Worm (Caenorhabditis elegans) whole organism, L2 larva: ENCODE results near the gene ZK666.11.

Source experiments
- ZK546.5 ChIP-seq: sonication (generic microtip); optimal IDR thresholded peaks from 2 replicates; lab custom pipeline; 2017; ENCODE audit warnings: missing biosample characterization, missing genetic modification characterization
- alr-1 ChIP-seq: fragments of 150-350 bp; optimal IDR thresholded peaks from 2 replicates; lab custom pipeline; 2014; ENCODE audit warnings: missing biosample characterization, missing genetic modification characterization
- aly-2 ChIP-seq: fragments of 150-350 bp; optimal IDR thresholded peaks from 2 replicates; lab custom pipeline; 2014; ENCODE audit warnings: missing biosample characterization, missing genetic modification characterization
- blmp-1 ChIP-seq: sonication (generic microtip); optimal IDR thresholded peaks from 2 replicates; lab custom pipeline; 2017; ENCODE audit warnings: missing genetic modification characterization, mild to moderate bottlenecking, missing compliant biosample characterization, antibody characterized with exemption, moderate library complexity; ENCODE audit not compliant: insufficient read depth
- ceh-82 ChIP-seq: fragments of 150-350 bp; optimal IDR thresholded peaks from 2 replicates; lab custom pipeline; 2014; ENCODE audit warnings: missing biosample characterization, missing genetic modification characterization
- egl-27 ChIP-seq: sonication (generic microtip); optimal IDR thresholded peaks from 3 replicates; lab custom pipeline; 2017; ENCODE audit warnings: missing biosample characterization, missing genetic modification reagents, missing genetic modification characterization
- elt-3 ChIP-seq: sonication (generic microtip); optimal IDR thresholded peaks from 2 replicates; lab custom pipeline; 2017; ENCODE audit warnings: missing biosample characterization, missing genetic modification characterization
- lin-11 ChIP-seq: fragments of 150-350 bp; sonication (generic microtip); optimal IDR thresholded peaks from 2 replicates; lab custom pipeline; 2014; ENCODE audit warnings: missing biosample characterization, missing genetic modification characterization, inconsistent platforms, mixed read lengths
- lsy-2 ChIP-seq, 2 experiments: fragments of 150-350 bp in 1 of 2; sonication (generic microtip) in 1 of 2; optimal IDR thresholded peaks; 2 replicates each; lab custom pipeline; 2014 to 2017; ENCODE audit warnings: missing biosample characterization in 2 of 2, missing genetic modification characterization in 2 of 2
- nhr-10 ChIP-seq: sonication (generic microtip); optimal IDR thresholded peaks from 2 replicates; lab custom pipeline; 2017; ENCODE audit warnings: missing biosample characterization, missing genetic modification characterization
- nhr-11 ChIP-seq: fragments of 150-350 bp; optimal IDR thresholded peaks from 2 replicates; lab custom pipeline; 2014; ENCODE audit warnings: missing biosample characterization, missing genetic modification characterization
- unc-39 ChIP-seq: fragments of 150-350 bp; optimal IDR thresholded peaks from 2 replicates; lab custom pipeline; 2014; ENCODE audit warnings: missing biosample characterization, missing genetic modification characterization
- unc-62 ChIP-seq: fragments of 150-350 bp; optimal IDR thresholded peaks from 2 replicates; lab custom pipeline; 2014; ENCODE audit warnings: missing biosample characterization, missing genetic modification reagents, missing genetic modification characterization
- ztf-1 ChIP-seq: fragments of 200-800 bp; sonication (Bioruptor generic); conservative IDR thresholded peaks from 2 replicates; pipeline ENCODE4 v1.3.6; 2022; ENCODE audit warnings: missing genetic modification characterization, missing compliant biosample characterization

ce11 chrII:10435836-10436235 lies 46.5 kb upstream of the ZK666.11 start, which contains the start of gene cut-4:
- TF ChIP-seq ZK546.5 (tag; lab: Kevin White, UChicago): no peak
- no peak for TF ChIP-seq egl-27
- TF ChIP-seq unc-62 (GFP tag; lab: Kevin White, UChicago): no peak
- TF ChIP-seq ceh-82 (tag; lab: Kevin White, UChicago): no peak
- TF ChIP-seq nhr-11 (tag; lab: Kevin White, UChicago): no peak
- no peak for TF ChIP-seq lsy-2 (tag; optimal IDR thresholded peaks at IDR 0.05; lab: Kevin White, UChicago)
- no peak for TF ChIP-seq blmp-1 (tag; lab: Kevin White, UChicago)
- no peak for TF ChIP-seq ztf-1 (GFP tag; lab: Robert Waterston, UW)
- TF ChIP-seq lin-11 (tag; lab: Kevin White, UChicago): no peak
- no peak for TF ChIP-seq elt-3 (tag; lab: Kevin White, UChicago)
- TF ChIP-seq alr-1 (tag; lab: Kevin White, UChicago): no peak
- TF ChIP-seq nhr-10 (tag; lab: Kevin White, UChicago): no peak
- TF ChIP-seq unc-39 (tag; lab: Kevin White, UChicago): no peak
- TF ChIP-seq aly-2 (tag; lab: Kevin White, UChicago): no peak
